Fruit fly (Drosophila melanogaster) whole organism, embryonic: Measurements from ENCODE around the gene grass.

Experiments used
- CG11398 ChIP-seq: fragments of 200-800 bp; sonication (Bioruptor generic); optimal IDR thresholded peaks from 2 replicates; lab custom pipeline; 2016; ENCODE audit warnings: missing biosample characterization, missing genetic modification characterization
- CG14014 ChIP-seq: fragments of 200-800 bp; sonication (Bioruptor generic); IDR thresholded peaks from 2 replicates; pipeline ENCODE4 v1.3.6; 2022; ENCODE audit warnings: missing biosample characterization, missing genetic modification characterization
- HLH4C ChIP-seq: fragments of 200-800 bp; sonication (Bioruptor generic); IDR thresholded peaks from 3 replicates; pipeline ENCODE4 v1.3.6; 2022; ENCODE audit warnings: missing biosample characterization, missing genetic modification characterization; ENCODE audit not compliant: partially characterized antibody
- Sry-δ ChIP-seq: fragments of 200-800 bp; sonication (Bioruptor generic); optimal IDR thresholded peaks from 2 replicates; lab custom pipeline; 2016; ENCODE audit warnings: missing biosample characterization, missing genetic modification characterization
- corto ChIP-seq: fragments of 200-800 bp; sonication (Bioruptor generic); optimal IDR thresholded peaks from 2 replicates; lab custom pipeline; 2016; ENCODE audit warnings: missing biosample characterization, mild to moderate bottlenecking, missing genetic modification characterization, moderate library complexity
- fd102C ChIP-seq: fragments of 200-800 bp; sonication (Bioruptor generic); optimal IDR thresholded peaks from 2 replicates; lab custom pipeline; 2018; ENCODE audit warnings: missing biosample characterization, mild to moderate bottlenecking, missing genetic modification characterization, moderate library complexity
- h ChIP-seq: fragments of >200 bp; optimal IDR thresholded peaks from 2 replicates; lab custom pipeline; 2017
- lilli ChIP-seq: fragments of 200-800 bp; sonication (Bioruptor generic); optimal IDR thresholded peaks from 3 replicates; lab custom pipeline; 2016; ENCODE audit warnings: missing biosample characterization, missing genetic modification characterization
- tio ChIP-seq: fragments of 200-800 bp; sonication (Bioruptor generic); optimal IDR thresholded peaks from 2 replicates; lab custom pipeline; 2017; ENCODE audit warnings: missing biosample characterization, missing genetic modification characterization, inconsistent platforms

DNA sequence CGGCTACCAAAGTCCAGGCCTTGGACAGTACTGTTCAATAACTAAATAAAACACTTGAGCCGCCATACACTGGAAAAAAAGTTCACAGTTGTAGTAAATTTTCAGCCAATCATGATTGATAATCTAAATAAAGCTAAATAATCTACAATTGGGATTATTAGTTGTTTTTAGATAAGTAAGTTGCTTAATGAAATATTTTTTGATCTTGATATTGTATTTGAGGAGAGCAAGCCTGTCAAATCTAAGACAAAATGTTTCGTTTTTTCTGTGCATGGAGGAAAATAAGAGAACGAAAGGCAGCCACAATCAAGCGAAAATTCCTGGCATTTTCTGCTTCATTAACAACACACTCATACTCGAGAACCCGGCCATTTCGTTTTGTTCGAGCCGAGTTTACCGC is 13.4 kb downstream of the grass start:
- TF ChIP-seq CG11398 (no peak), Sry-δ (GFP tag; lab: Kevin White, UChicago) (no peak), CG14014 (GFP tag; lab: Robert Waterston, UW) (no peak), tio (GFP tag; lab: Kevin White, UChicago) (no peak), h (lab: Kevin White, UChicago) (no peak), HLH4C (GFP tag; lab: Robert Waterston, UW) (no peak), corto (GFP tag; lab: Kevin White, UChicago) (peak; percentile 63), fd102C (GFP tag; lab: Kevin White, UChicago) (no peak), lilli (GFP tag; lab: Kevin White, UChicago) (no peak)
